Worm (Caenorhabditis elegans): ENCODE measurements around the gene gcy-22.

Gene gcy-22

ce11 chrV:20838565-20838964 is 13.7 kb upstream of the gcy-22 start, which contains the start of gene exos-7:
exos-7 (plus strand) TSS chrV:20838865.
- no peak for TF ChIP-seq lin-39 (tag; optimal IDR thresholded peaks at IDR 0.05)
- TF ChIP-seq nhr-237 (tag; optimal IDR thresholded peaks at IDR 0.05), result no peak
- TF ChIP-seq nhr-12 (tag; optimal IDR thresholded peaks at IDR 0.05), result no peak
- TF ChIP-seq lin-11 (tag; optimal IDR thresholded peaks at IDR 0.05), result no peak
- no peak for TF ChIP-seq aly-2 (tag; optimal IDR thresholded peaks at IDR 0.05)
- TF ChIP-seq mab-5 (tag; optimal IDR thresholded peaks at IDR 0.05), result no peak
- TF ChIP-seq nhr-129 (tag; optimal IDR thresholded peaks at IDR 0.05), result no peak
- no peak for TF ChIP-seq unc-39 (tag; optimal IDR thresholded peaks at IDR 0.05)
- no peak for TF ChIP-seq nhr-6 (tag; optimal IDR thresholded peaks at IDR 0.05)
- no peak for TF ChIP-seq ztf-4 (tag; optimal IDR thresholded peaks at IDR 0.05)
- TF ChIP-seq unc-62 (GFP tag; optimal IDR thresholded peaks at IDR 0.05), result no peak

ce11 chrV:20837765-20838164 is 12.9 kb upstream of the gcy-22 start, which contains the start of gene mrps-12:
mrps-12 (plus strand) TSS chrV:20838080.
- TF ChIP-seq unc-55 (GFP tag; optimal IDR thresholded peaks at IDR 0.05) (peak; percentile 8), peb-1 (tag; optimal IDR thresholded peaks at IDR 0.05) (no peak), ceh-82 (tag; optimal IDR thresholded peaks at IDR 0.05) (no peak), nhr-237 (tag; optimal IDR thresholded peaks at IDR 0.05) (no peak), unc-39 (tag; optimal IDR thresholded peaks at IDR 0.05) (no peak), nhr-23 (tag; optimal IDR thresholded peaks at IDR 0.05) (no peak), mbf-1 (tag; optimal IDR thresholded peaks at IDR 0.05) (no peak), R02D3.7 (tag; optimal IDR thresholded peaks at IDR 0.05) (no peak), lin-11 (tag; optimal IDR thresholded peaks at IDR 0.05) (no peak), sem-4 (tag; optimal IDR thresholded peaks at IDR 0.05) (no peak), lsy-2 (tag; optimal IDR thresholded peaks at IDR 0.05) (peak in 1 of 2 experiments; percentile 42), C34F6.9 (tag; optimal IDR thresholded peaks at IDR 0.05) (peak; percentile 54), nhr-25 (tag; optimal IDR thresholded peaks at IDR 0.05) (peak; percentile 4), nhr-129 (tag; optimal IDR thresholded peaks at IDR 0.05) (no peak)

- TF ChIP-seq sma-9 (GFP tag; optimal IDR thresholded peaks at IDR 0.05), result peak; percentile 1
- TF ChIP-seq sma-9 (tag; optimal IDR thresholded peaks at IDR 0.05), result no peak
- TF ChIP-seq C34F6.9 (tag; optimal IDR thresholded peaks at IDR 0.05), result no peak
- peak in 1 of 2 experiments; percentile 35 for TF ChIP-seq lsy-2 (tag; optimal IDR thresholded peaks at IDR 0.05)
- TF ChIP-seq ztf-1 (GFP tag; conservative IDR thresholded peaks at IDR 0.05), result no peak
- TF ChIP-seq unc-55 (GFP tag; optimal IDR thresholded peaks at IDR 0.05), result peak; percentile 74
- TF ChIP-seq sma-3 (GFP tag; optimal IDR thresholded peaks at IDR 0.05), result no peak
These were observed 7.7 kb upstream of the gcy-22 start for ce11 chrV:20832554-20832963.

- no peak for TF ChIP-seq snpc-4 (tag; optimal IDR thresholded peaks at IDR 0.05)
- peak; percentile 34 for TF ChIP-seq nhr-129 (tag; optimal IDR thresholded peaks at IDR 0.05)
- TF ChIP-seq egl-27 (tag; optimal IDR thresholded peaks at IDR 0.05), result no peak
- TF ChIP-seq C34F6.9 (tag; optimal IDR thresholded peaks at IDR 0.05), result no peak
- TF ChIP-seq mab-5 (tag; optimal IDR thresholded peaks at IDR 0.05), result no peak
- no peak for TF ChIP-seq zag-1 (tag; optimal IDR thresholded peaks at IDR 0.05)
- TF ChIP-seq unc-39 (tag; optimal IDR thresholded peaks at IDR 0.05), result no peak
- no peak for TF ChIP-seq Y55F3AM.14 (GFP tag; optimal IDR thresholded peaks at IDR 0.05)
- TF ChIP-seq nhr-6 (tag; optimal IDR thresholded peaks at IDR 0.05), result no peak
- no peak for TF ChIP-seq sma-3 (GFP tag; optimal IDR thresholded peaks at IDR 0.05)
- no peak for TF ChIP-seq aly-2 (tag; optimal IDR thresholded peaks at IDR 0.05)
- no peak for TF ChIP-seq mbf-1 (tag; optimal IDR thresholded peaks at IDR 0.05)
- TF ChIP-seq nhr-237 (tag; optimal IDR thresholded peaks at IDR 0.05), result no peak
- TF ChIP-seq lin-11 (tag; optimal IDR thresholded peaks at IDR 0.05), result no peak
- TF ChIP-seq elt-1 (tag; optimal IDR thresholded peaks at IDR 0.05), result no peak
- no peak for TF ChIP-seq lin-39 (tag; optimal IDR thresholded peaks at IDR 0.05)
- no peak for TF ChIP-seq R02D3.7 (tag; optimal IDR thresholded peaks at IDR 0.05)
- peak; percentile 1 for TF ChIP-seq crh-2 (tag; optimal IDR thresholded peaks at IDR 0.05)
- TF ChIP-seq F13H6.1 (tag; optimal IDR thresholded peaks at IDR 0.05), result no peak
- TF ChIP-seq elt-3 (tag; optimal IDR thresholded peaks at IDR 0.05), result no peak
- no peak for TF ChIP-seq alr-1 (tag; optimal IDR thresholded peaks at IDR 0.05)
- no peak for TF ChIP-seq nhr-21 (tag; optimal IDR thresholded peaks at IDR 0.05)
- no peak for TF ChIP-seq ceh-82 (tag; optimal IDR thresholded peaks at IDR 0.05)
- peak; percentile 93 for TF ChIP-seq fos-1 (tag; optimal IDR thresholded peaks at IDR 0.05)
- no peak for TF ChIP-seq ztf-11 (tag; optimal IDR thresholded peaks at IDR 0.05)
- TF ChIP-seq blmp-1 (tag; optimal IDR thresholded peaks at IDR 0.05; ENCODE audit: insufficient read depth), result peak; percentile 2
- no peak for TF ChIP-seq nhr-11 (tag; optimal IDR thresholded peaks at IDR 0.05)
- TF ChIP-seq ZK546.5 (tag; optimal IDR thresholded peaks at IDR 0.05), result no peak
- TF ChIP-seq ztf-1 (GFP tag; conservative IDR thresholded peaks at IDR 0.05), result no peak
- TF ChIP-seq gmeb-1 (tag; optimal IDR thresholded peaks at IDR 0.05), result peak; percentile 16
- no peak for TF ChIP-seq ama-1 (optimal IDR thresholded peaks at IDR 0.05)
- no peak for TF ChIP-seq nhr-10 (tag; optimal IDR thresholded peaks at IDR 0.05)
- no peak for TF ChIP-seq unc-62 (GFP tag; optimal IDR thresholded peaks at IDR 0.05)
- TF ChIP-seq nhr-23 (tag; optimal IDR thresholded peaks at IDR 0.05), result no peak
- no peak for TF ChIP-seq mdl-1 (tag; optimal IDR thresholded peaks at IDR 0.05)
- peak; percentile 62 for TF ChIP-seq sma-9 (GFP tag; optimal IDR thresholded peaks at IDR 0.05)
- TF ChIP-seq sma-9 (tag; optimal IDR thresholded peaks at IDR 0.05), result no peak
- no peak for TF ChIP-seq lin-13 (GFP tag; optimal IDR thresholded peaks at IDR 0.05)
These were observed 7.0 kb upstream of the gcy-22 start for ce11 chrV:20831867-20832266.

Measured in whole organism, L2 larva.